Worm (Caenorhabditis elegans): Measurements from ENCODE around the gene C06C3.10.

The C06C3.10 gene

ce11 chrII:9377158-9377557 lies at the start of gene C06C3.10:
Gene C06C3.10, minus strand, starts transcription at chrII:9377258.
- no peak for TF ChIP-seq cog-1 (tag; optimal IDR thresholded peaks at IDR 0.05)
- TF ChIP-seq T22C8.4 (GFP tag; IDR thresholded peaks at IDR 0.05), result no peak
- no peak for TF ChIP-seq flt-1 (GFP tag; IDR thresholded peaks at IDR 0.05)
- no peak for TF ChIP-seq tab-1 (GFP tag; IDR thresholded peaks at IDR 0.05)
- TF ChIP-seq ztf-23 (GFP tag; IDR thresholded peaks at IDR 0.05), result no peak
- TF ChIP-seq ref-1 (GFP tag; conservative IDR thresholded peaks at IDR 0.05), result no peak
- TF ChIP-seq ztf-29 (GFP tag; IDR thresholded peaks at IDR 0.05), result no peak
- no peak for TF ChIP-seq med-1 (GFP tag; optimal IDR thresholded peaks at IDR 0.05; ENCODE audit: insufficient read depth)
- TF ChIP-seq klf-2 (GFP tag; conservative IDR thresholded peaks at IDR 0.05), result no peak

- no peak for TF ChIP-seq cog-1 (tag; optimal IDR thresholded peaks at IDR 0.05)
Observed at ce11 chrII:9426076-9426475, 49.0 kb upstream of the C06C3.10 start, which contains the start of gene M176.10. Gene M176.10, minus strand, starts transcription at chrII:9426176.

ce11 chrII:9421969-9422368 lies 44.9 kb upstream of the C06C3.10 start, which contains the start of gene M176.11:
Gene M176.11, plus strand, starts transcription at chrII:9422269.
- no peak for TF ChIP-seq tab-1 (GFP tag; IDR thresholded peaks at IDR 0.05)
- TF ChIP-seq flt-1 (GFP tag; IDR thresholded peaks at IDR 0.05), result no peak
- no peak for TF ChIP-seq klf-2 (GFP tag; conservative IDR thresholded peaks at IDR 0.05)
- no peak for TF ChIP-seq ztf-29 (GFP tag; IDR thresholded peaks at IDR 0.05)
- no peak for TF ChIP-seq cog-1 (tag; optimal IDR thresholded peaks at IDR 0.05)
- no peak for TF ChIP-seq ref-1 (GFP tag; conservative IDR thresholded peaks at IDR 0.05)
- TF ChIP-seq med-1 (GFP tag; optimal IDR thresholded peaks at IDR 0.05; ENCODE audit: insufficient read depth), result no peak
- TF ChIP-seq ztf-23 (GFP tag; IDR thresholded peaks at IDR 0.05), result no peak
- no peak for TF ChIP-seq T22C8.4 (GFP tag; IDR thresholded peaks at IDR 0.05)

ce11 chrII:9418843-9419532 lies 41.9 kb upstream of the C06C3.10 start:
- no peak for TF ChIP-seq ztf-23 (GFP tag; IDR thresholded peaks at IDR 0.05)
- TF ChIP-seq ref-1 (GFP tag; conservative IDR thresholded peaks at IDR 0.05), result no peak
- no peak for TF ChIP-seq flt-1 (GFP tag; IDR thresholded peaks at IDR 0.05)
- no peak for TF ChIP-seq cog-1 (tag; optimal IDR thresholded peaks at IDR 0.05)

ce11 chrII:9418065-9418567 lies 41.1 kb upstream of the C06C3.10 start, which contains the start of the genes M176.4 and M176.16:
Gene M176.4, plus strand, starts transcription at chrII:9418365.
Gene M176.16, plus strand, starts transcription at chrII:9418517.
- TF ChIP-seq tab-1 (GFP tag; IDR thresholded peaks at IDR 0.05) (no peak), klf-2 (GFP tag; conservative IDR thresholded peaks at IDR 0.05) (no peak), ztf-29 (GFP tag; IDR thresholded peaks at IDR 0.05) (no peak), ref-1 (GFP tag; conservative IDR thresholded peaks at IDR 0.05) (no peak), T22C8.4 (GFP tag; IDR thresholded peaks at IDR 0.05) (no peak), cog-1 (tag; optimal IDR thresholded peaks at IDR 0.05) (no peak), ztf-23 (GFP tag; IDR thresholded peaks at IDR 0.05) (no peak), med-1 (GFP tag; optimal IDR thresholded peaks at IDR 0.05; ENCODE audit: insufficient read depth) (no peak), flt-1 (GFP tag; IDR thresholded peaks at IDR 0.05) (no peak)

- peak; percentile 31 for TF ChIP-seq cog-1 (tag; optimal IDR thresholded peaks at IDR 0.05)
- no peak for TF ChIP-seq T22C8.4 (GFP tag; IDR thresholded peaks at IDR 0.05)
- no peak for TF ChIP-seq klf-2 (GFP tag; conservative IDR thresholded peaks at IDR 0.05)
- TF ChIP-seq tab-1 (GFP tag; IDR thresholded peaks at IDR 0.05), result no peak
Observed at ce11 chrII:9416381-9417276, 39.6 kb upstream of the C06C3.10 start, which contains the start of the genes gss-1 and chch-3. Gene gss-1, minus strand, starts transcription at chrII:9416431. Gene chch-3, plus strand, starts transcription at chrII:9417013.

ce11 chrII:9412086-9412608 lies 35.1 kb upstream of the C06C3.10 start, which contains the start of gene arrd-3:
Gene arrd-3, plus strand, starts transcription at chrII:9412558.
- no peak for TF ChIP-seq T22C8.4 (GFP tag; IDR thresholded peaks at IDR 0.05)
- no peak for TF ChIP-seq med-1 (GFP tag; optimal IDR thresholded peaks at IDR 0.05; ENCODE audit: insufficient read depth)
- no peak for TF ChIP-seq ztf-29 (GFP tag; IDR thresholded peaks at IDR 0.05)
- no peak for TF ChIP-seq ref-1 (GFP tag; conservative IDR thresholded peaks at IDR 0.05)
- no peak for TF ChIP-seq flt-1 (GFP tag; IDR thresholded peaks at IDR 0.05)
- TF ChIP-seq tab-1 (GFP tag; IDR thresholded peaks at IDR 0.05), result no peak
- no peak for TF ChIP-seq klf-2 (GFP tag; conservative IDR thresholded peaks at IDR 0.05)
- TF ChIP-seq cog-1 (tag; optimal IDR thresholded peaks at IDR 0.05), result no peak
- no peak for TF ChIP-seq ztf-23 (GFP tag; IDR thresholded peaks at IDR 0.05)

- TF ChIP-seq ztf-23 (GFP tag; IDR thresholded peaks at IDR 0.05) (no peak), ztf-29 (GFP tag; IDR thresholded peaks at IDR 0.05) (no peak)
Observed at ce11 chrII:9411497-9411896, 34.4 kb upstream of the C06C3.10 start, which contains the start of gene M176.9. Gene M176.9, minus strand, starts transcription at chrII:9411597.

- TF ChIP-seq ztf-23 (GFP tag; IDR thresholded peaks at IDR 0.05), result no peak
- TF ChIP-seq ref-1 (GFP tag; conservative IDR thresholded peaks at IDR 0.05), result no peak
- no peak for TF ChIP-seq klf-2 (GFP tag; conservative IDR thresholded peaks at IDR 0.05)
- no peak for TF ChIP-seq T22C8.4 (GFP tag; IDR thresholded peaks at IDR 0.05)
- TF ChIP-seq med-1 (GFP tag; optimal IDR thresholded peaks at IDR 0.05; ENCODE audit: insufficient read depth), result no peak
- TF ChIP-seq cog-1 (tag; optimal IDR thresholded peaks at IDR 0.05), result no peak
- no peak for TF ChIP-seq flt-1 (GFP tag; IDR thresholded peaks at IDR 0.05)
- TF ChIP-seq ztf-29 (GFP tag; IDR thresholded peaks at IDR 0.05), result no peak
- TF ChIP-seq tab-1 (GFP tag; IDR thresholded peaks at IDR 0.05), result no peak
Observed at ce11 chrII:9407469-9407868, 30.4 kb upstream of the C06C3.10 start, which contains the start of gene arrd-2. Gene arrd-2, plus strand, starts transcription at chrII:9407769.
